Fruit fly (Drosophila melanogaster): Measurements from ENCODE around the gene CG32988.

CG32988 gene

DNA sequence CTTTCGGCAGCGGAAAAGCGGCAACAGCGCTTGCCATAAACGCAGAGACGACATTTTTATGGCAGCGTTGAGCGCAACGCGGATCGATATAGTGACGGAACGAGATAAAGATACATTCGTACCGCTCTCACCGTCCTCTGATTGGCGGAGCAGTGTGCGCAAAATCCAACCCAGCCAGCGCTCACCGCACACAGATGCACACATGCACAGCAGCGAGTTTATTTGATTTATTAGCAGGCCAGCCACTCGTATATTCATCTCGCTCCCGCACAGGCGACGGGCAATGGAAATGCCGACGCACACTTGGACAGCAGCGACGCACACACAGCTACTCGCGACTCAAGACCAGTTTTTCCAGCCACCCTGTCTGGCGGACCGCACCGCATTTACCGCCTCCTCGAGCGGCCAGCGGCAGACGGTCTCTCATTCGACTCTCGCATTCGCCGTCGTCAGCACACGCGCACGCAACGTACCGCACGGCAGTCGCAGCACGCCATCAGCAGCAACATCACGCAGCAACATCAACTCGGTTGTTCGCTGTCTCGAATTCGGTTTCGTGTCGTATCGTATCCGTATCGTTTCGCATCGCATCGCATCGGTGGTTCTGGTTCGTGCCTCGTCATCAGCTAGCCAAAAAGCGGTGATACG, 39.3 kb upstream of the CG32988 start, which contains the start of gene SoxN (continued):
- TF ChIP-seq gsb-n (tag; optimal IDR thresholded peaks at IDR 0.05) (peak; percentile 6), hbn (GFP tag; IDR thresholded peaks at IDR 0.05; ENCODE audit: partially characterized antibody) (0 out of 2 replicates have a peak, but pooled peaks have one; percentile 34), CG17802 (tag; optimal IDR thresholded peaks at IDR 0.05) (no peak), otp (GFP tag; IDR thresholded peaks at IDR 0.05) (peak; percentile 81), CG7839 (tag; optimal IDR thresholded peaks at IDR 0.05) (peak; percentile 5), CG14441 (GFP tag; IDR thresholded peaks at IDR 0.05) (no peak), mirr (GFP tag; optimal IDR thresholded peaks at IDR 0.05) (peak; percentile 17), CG10147 (GFP tag; optimal IDR thresholded peaks at IDR 0.05) (no peak), CG15073 (GFP tag; optimal IDR thresholded peaks at IDR 0.05) (no peak), BEAF-32 (GFP tag; optimal IDR thresholded peaks at IDR 0.05) (no peak), Dfd (GFP tag; optimal IDR thresholded peaks at IDR 0.05) (peak in 1 of 2 experiments; percentile 11), Gsc (GFP tag; IDR thresholded peaks at IDR 0.05) (no peak), CG13287 (GFP tag; IDR thresholded peaks at IDR 0.05; ENCODE audit: partially characterized antibody) (peak; percentile 65), Jarid2 (GFP tag; optimal IDR thresholded peaks at IDR 0.05) (peak; percentile 96), vvl (GFP tag; IDR thresholded peaks at IDR 0.05) (peak; percentile 73; the same call in 1 of the 2 replicates), CG18619 (GFP tag; optimal IDR thresholded peaks at IDR 0.05) (no peak), CG17829 (tag; optimal IDR thresholded peaks at IDR 0.05) (peak; percentile 44), CG6689 (GFP tag; IDR thresholded peaks at IDR 0.05) (peak; percentile 31; the same call in 1 of the 2 replicates), bbx (GFP tag; IDR thresholded peaks at IDR 0.05; ENCODE audit: partially characterized antibody) (peak; percentile 59; the same call in 1 of the 2 replicates), zen (tag; optimal IDR thresholded peaks at IDR 0.05) (peak; percentile 61), Camta (GFP tag; optimal IDR thresholded peaks at IDR 0.05) (no peak), ewg (GFP tag; optimal IDR thresholded peaks at IDR 0.05) (peak; percentile 95), bsh (GFP tag; optimal IDR thresholded peaks at IDR 0.05) (no peak), Bdp1 (GFP tag; optimal IDR thresholded peaks at IDR 0.05) (no peak), NfI (GFP tag; optimal IDR thresholded peaks at IDR 0.05) (no peak), p53 (GFP tag; optimal IDR thresholded peaks at IDR 0.05) (no peak), MTF-1 (GFP tag; optimal IDR thresholded peaks at IDR 0.05; ENCODE audit: borderline replicate concordance) (peak; percentile 11), sens-2 (GFP tag; IDR thresholded peaks at IDR 0.05) (peak; percentile 58; the same call in 1 of the 2 replicates), mam (GFP tag; optimal IDR thresholded peaks at IDR 0.05) (no peak), CG34224 (GFP tag; IDR thresholded peaks at IDR 0.05; ENCODE audit: partially characterized antibody) (peak; percentile 62), TFAM (GFP tag; optimal IDR thresholded peaks at IDR 0.05) (no peak), Trl (optimal IDR thresholded peaks at IDR 0.05) (peak in 1 of 2 experiments; percentile 18), Trl (GFP tag; optimal IDR thresholded peaks at IDR 0.05) (peak; percentile 19), danr (GFP tag; IDR thresholded peaks at IDR 0.05) (no peak), sd (tag; optimal IDR thresholded peaks at IDR 0.05) (peak; percentile 90), Rx (GFP tag; IDR thresholded peaks at IDR 0.05) (no peak), CG2199 (GFP tag; IDR thresholded peaks at IDR 0.05) (peak; percentile 96), Atf6 (GFP tag; IDR thresholded peaks at IDR 0.05) (no peak), CG32767 (GFP tag; IDR thresholded peaks at IDR 0.05) (0 out of 2 replicates have a peak, but pooled peaks have one; percentile 37), sna (GFP tag; IDR thresholded peaks at IDR 0.05; ENCODE audit: partially characterized antibody) (peak; percentile 74), CG32532 (GFP tag; IDR thresholded peaks at IDR 0.05) (peak; percentile 41; the same call in 1 of the 2 replicates), NC2α (GFP tag; optimal IDR thresholded peaks at IDR 0.05) (no peak), klu (GFP tag; IDR thresholded peaks at IDR 0.05) (no peak), dpn (GFP tag; optimal IDR thresholded peaks at IDR 0.05) (no peak), Abd-B (GFP tag; optimal IDR thresholded peaks at IDR 0.05) (peak; percentile 61), kni (GFP tag; optimal IDR thresholded peaks at IDR 0.05) (peak; percentile 92), HLHmδ (GFP tag; optimal IDR thresholded peaks at IDR 0.05) (peak; percentile 88), CG12104 (GFP tag; optimal IDR thresholded peaks at IDR 0.05) (no peak), CG2129 (GFP tag; IDR thresholded peaks at IDR 0.05; ENCODE audit: partially characterized antibody) (no peak)
